Fruit fly (Drosophila melanogaster) whole organism, prepupa: Measurements from ENCODE around the gene CG7080.

Experiments used
- Blimp-1 ChIP-seq: fragments of 200-800 bp; sonication (Bioruptor generic); optimal IDR thresholded peaks from 3 replicates; lab custom pipeline; 2017; ENCODE audit warnings: missing biosample characterization, missing genetic modification characterization, mild to moderate bottlenecking, moderate library complexity, missing genetic modification reagents
- CG10631 ChIP-seq: fragments of 200-800 bp; sonication (Bioruptor generic); optimal IDR thresholded peaks from 2 replicates; lab custom pipeline; 2016; ENCODE audit warnings: missing biosample characterization, missing genetic modification characterization
- CG10669 ChIP-seq: fragments of 200-800 bp; sonication (Bioruptor generic); optimal IDR thresholded peaks from 3 replicates; lab custom pipeline; 2018; ENCODE audit warnings: missing biosample characterization, mild to moderate bottlenecking, missing genetic modification characterization, moderate library complexity
- CG11294 ChIP-seq: fragments of 200-800 bp; sonication (Bioruptor generic); IDR thresholded peaks from 2 replicates; pipeline ENCODE4 v1.3.6; 2022; ENCODE audit warnings: missing biosample characterization, missing genetic modification characterization
- CG11762 ChIP-seq: fragments of 200-800 bp; sonication (Bioruptor generic); optimal IDR thresholded peaks from 3 replicates; lab custom pipeline; 2016; ENCODE audit warnings: missing biosample characterization, missing genetic modification characterization; ENCODE audit not compliant: insufficient read depth
- CG11902 ChIP-seq: fragments of 200-800 bp; sonication (Bioruptor generic); optimal IDR thresholded peaks from 3 replicates; lab custom pipeline; 2016; ENCODE audit warnings: missing biosample characterization, missing genetic modification characterization
- CG15336 ChIP-seq: fragments of 200-800 bp; sonication (Bioruptor generic); IDR thresholded peaks from 2 replicates; pipeline ENCODE4 v1.3.6; 2022; ENCODE audit warnings: missing biosample characterization, missing genetic modification characterization
- CG1621 ChIP-seq: fragments of 200-800 bp; sonication (Bioruptor generic); optimal IDR thresholded peaks from 3 replicates; lab custom pipeline; 2018; ENCODE audit warnings: missing biosample characterization, mild to moderate bottlenecking, missing genetic modification characterization
- CG16779 ChIP-seq: fragments of 200-800 bp; sonication (Bioruptor generic); optimal IDR thresholded peaks from 3 replicates; lab custom pipeline; 2017; ENCODE audit warnings: missing biosample characterization, mild to moderate bottlenecking, missing genetic modification characterization
- CG3032 ChIP-seq: fragments of 200-800 bp; optimal IDR thresholded peaks from 2 replicates; lab custom pipeline; 2019; ENCODE audit warnings: missing biosample characterization, mild to moderate bottlenecking, missing genetic modification characterization, moderate library complexity
- CG31627 ChIP-seq: fragments of 200-800 bp; sonication (Bioruptor generic); optimal IDR thresholded peaks from 3 replicates; lab custom pipeline; 2016; ENCODE audit warnings: missing biosample characterization, missing genetic modification characterization
- CG32006 ChIP-seq: fragments of 200-800 bp; sonication (Bioruptor generic); optimal IDR thresholded peaks from 3 replicates; lab custom pipeline; 2017; ENCODE audit warnings: missing biosample characterization, mild to moderate bottlenecking, missing genetic modification characterization
- CG4318 ChIP-seq: fragments of 200-800 bp; sonication (Bioruptor generic); optimal IDR thresholded peaks from 3 replicates; lab custom pipeline; 2017; ENCODE audit warnings: missing biosample characterization, mild to moderate bottlenecking, missing genetic modification characterization
- CG6163 ChIP-seq: fragments of 200-800 bp; sonication (Bioruptor generic); IDR thresholded peaks from 3 replicates; pipeline ENCODE4 v1.3.6; 2022; ENCODE audit warnings: missing biosample characterization, missing genetic modification characterization
- CG6808 ChIP-seq: fragments of 200-800 bp; sonication (Bioruptor generic); optimal IDR thresholded peaks from 3 replicates; lab custom pipeline; 2017; ENCODE audit warnings: missing biosample characterization, missing genetic modification characterization, mild to moderate bottlenecking, moderate library complexity, missing genetic modification reagents
- CG6854 ChIP-seq: fragments of 200-800 bp; sonication (Bioruptor generic); optimal IDR thresholded peaks from 2 replicates; lab custom pipeline; 2017; ENCODE audit warnings: missing biosample characterization, mild to moderate bottlenecking, missing genetic modification characterization
- CG7368 ChIP-seq: fragments of 200-800 bp; sonication (Bioruptor generic); optimal IDR thresholded peaks from 3 replicates; lab custom pipeline; 2016; ENCODE audit warnings: missing biosample characterization, missing genetic modification characterization
- CG8119 ChIP-seq: fragments of 200-800 bp; sonication (Bioruptor generic); IDR thresholded peaks from 3 replicates; pipeline ENCODE4 v1.3.6; 2022; ENCODE audit warnings: missing biosample characterization, missing genetic modification characterization
- CG8319 ChIP-seq: fragments of 200-800 bp; sonication (Bioruptor generic); optimal IDR thresholded peaks from 3 replicates; lab custom pipeline; 2016; ENCODE audit warnings: missing biosample characterization, missing genetic modification characterization
- Eip93F ChIP-seq: fragments of 200-800 bp; sonication (Bioruptor generic); optimal IDR thresholded peaks from 2 replicates; lab custom pipeline; 2016; ENCODE audit warnings: missing biosample characterization, mild to moderate bottlenecking, missing genetic modification characterization
- Ets21C ChIP-seq: fragments of 200-800 bp; sonication (Bioruptor generic); optimal IDR thresholded peaks from 3 replicates; lab custom pipeline; 2016; ENCODE audit warnings: missing biosample characterization, missing genetic modification characterization
- Hr38 ChIP-seq: sonication (Bioruptor generic); optimal IDR thresholded peaks from 2 replicates; lab custom pipeline; 2016; ENCODE audit warnings: missing biosample characterization, missing genetic modification characterization
- Hr39 ChIP-seq: fragments of 200-800 bp; sonication (Bioruptor generic); optimal IDR thresholded peaks from 2 replicates; lab custom pipeline; 2016; ENCODE audit warnings: missing biosample characterization, missing genetic modification characterization
- Hr4 ChIP-seq: fragments of 200-800 bp; sonication (Bioruptor generic); optimal IDR thresholded peaks from 3 replicates; lab custom pipeline; 2016; ENCODE audit warnings: missing biosample characterization, missing genetic modification characterization
- Lpt ChIP-seq: fragments of 200-800 bp; sonication (Bioruptor generic); optimal IDR thresholded peaks from 3 replicates; lab custom pipeline; 2016; ENCODE audit warnings: missing biosample characterization, missing genetic modification characterization
- OdsH ChIP-seq: fragments of 200-800 bp; sonication (Bioruptor generic); optimal IDR thresholded peaks from 3 replicates; lab custom pipeline; 2016; ENCODE audit warnings: missing biosample characterization, missing genetic modification characterization
- Smox ChIP-seq: fragments of 200-800 bp; sonication (Bioruptor generic); optimal IDR thresholded peaks from 3 replicates; lab custom pipeline; 2016; ENCODE audit warnings: missing biosample characterization, missing genetic modification characterization
- Sox102F ChIP-seq: fragments of 200-800 bp; sonication (Bioruptor generic); optimal IDR thresholded peaks from 2 replicates; lab custom pipeline; 2016; ENCODE audit warnings: missing biosample characterization, mild to moderate bottlenecking, missing genetic modification characterization
- Sox14 ChIP-seq: fragments of 200-800 bp; sonication (Bioruptor generic); optimal IDR thresholded peaks from 3 replicates; lab custom pipeline; 2016; ENCODE audit warnings: missing biosample characterization, missing genetic modification characterization
- Sox15 ChIP-seq: fragments of 200-800 bp; sonication (Bioruptor generic); optimal IDR thresholded peaks from 3 replicates; lab custom pipeline; 2016; ENCODE audit warnings: missing biosample characterization, missing genetic modification characterization
- achi ChIP-seq: fragments of 200-800 bp; sonication (Bioruptor generic); optimal IDR thresholded peaks from 3 replicates; lab custom pipeline; 2016; ENCODE audit warnings: missing biosample characterization, missing genetic modification characterization
- acj6 ChIP-seq: fragments of 200-800 bp; sonication (Bioruptor generic); optimal IDR thresholded peaks from 3 replicates; lab custom pipeline; 2016; ENCODE audit warnings: missing biosample characterization, missing genetic modification characterization
- cyc ChIP-seq: fragments of 200-800 bp; sonication (Bioruptor generic); optimal IDR thresholded peaks from 3 replicates; lab custom pipeline; 2016; ENCODE audit warnings: missing biosample characterization, missing genetic modification characterization
- dac ChIP-seq: fragments of 200-800 bp; sonication (Bioruptor generic); optimal IDR thresholded peaks from 2 replicates; lab custom pipeline; 2017; ENCODE audit warnings: missing biosample characterization, mild to moderate bottlenecking, missing genetic modification characterization
- dsx ChIP-seq: fragments of 200-800 bp; optimal IDR thresholded peaks from 3 replicates; lab custom pipeline; 2019; ENCODE audit warnings: missing biosample characterization, mild to moderate bottlenecking, missing genetic modification characterization, moderate library complexity; ENCODE audit not compliant: poor library complexity, severe bottlenecking
- eg ChIP-seq: fragments of 200-800 bp; sonication (Bioruptor generic); IDR thresholded peaks from 3 replicates; pipeline ENCODE4 v1.3.6; 2022; ENCODE audit warnings: missing biosample characterization, missing genetic modification characterization
- esn ChIP-seq: fragments of 200-800 bp; sonication (Bioruptor generic); optimal IDR thresholded peaks from 2 replicates; lab custom pipeline; 2016; ENCODE audit warnings: missing biosample characterization, mild to moderate bottlenecking, missing genetic modification characterization, moderate library complexity
- fd59A ChIP-seq: fragments of 200-800 bp; sonication (Bioruptor generic); optimal IDR thresholded peaks from 2 replicates; lab custom pipeline; 2017; ENCODE audit warnings: missing biosample characterization, mild to moderate bottlenecking, missing genetic modification characterization, missing genetic modification reagents
- fd85E ChIP-seq: fragments of 200-800 bp; sonication (Bioruptor generic); optimal IDR thresholded peaks from 3 replicates; lab custom pipeline; 2016; ENCODE audit warnings: missing biosample characterization, missing genetic modification characterization
- lz ChIP-seq: fragments of 200-800 bp; sonication (Bioruptor generic); optimal IDR thresholded peaks from 3 replicates; lab custom pipeline; 2016; ENCODE audit warnings: missing biosample characterization, missing genetic modification characterization
- net ChIP-seq: fragments of 200-800 bp; sonication (Bioruptor generic); optimal IDR thresholded peaks from 3 replicates; lab custom pipeline; 2016; ENCODE audit warnings: missing biosample characterization, missing genetic modification characterization
- salr ChIP-seq, 2 experiments: fragments of 200-800 bp; sonication (Bioruptor generic); optimal IDR thresholded peaks; 3 replicates each; lab custom pipeline; 2016 to 2018; ENCODE audit warnings: missing biosample characterization in 2 of 2, missing genetic modification characterization in 2 of 2, mild to moderate bottlenecking in 1 of 2
- spab ChIP-seq: fragments of 200-800 bp; sonication (Bioruptor generic); optimal IDR thresholded peaks from 2 replicates; lab custom pipeline; 2017; ENCODE audit warnings: missing biosample characterization, mild to moderate bottlenecking, missing genetic modification characterization, missing genetic modification reagents
- ss ChIP-seq, 2 experiments: fragments of 200-800 bp; sonication (Bioruptor generic); optimal IDR thresholded peaks; 2 replicates in 1 of 2; 3 replicates in 1 of 2; lab custom pipeline; 2017 to 2018; ENCODE audit warnings: mild to moderate bottlenecking in 2 of 2, missing biosample characterization in 2 of 2, missing genetic modification characterization in 2 of 2, moderate library complexity in 1 of 2
- topi ChIP-seq: fragments of 200-800 bp; sonication (Bioruptor generic); optimal IDR thresholded peaks from 3 replicates; lab custom pipeline; 2016; ENCODE audit warnings: missing biosample characterization, missing genetic modification characterization
- vri ChIP-seq: fragments of 200-800 bp; sonication (Bioruptor generic); optimal IDR thresholded peaks from 3 replicates; lab custom pipeline; 2016; ENCODE audit warnings: missing biosample characterization, mild to moderate bottlenecking, missing genetic modification characterization

CG7080 gene

dm6 chr3R:22358810-22359209, 29.7 kb downstream of the CG7080 start (continued):
- peak; percentile 77 for TF ChIP-seq Sox102F (GFP tag; lab: Kevin White, UChicago)
- TF ChIP-seq Sox15 (GFP tag; lab: Kevin White, UChicago), result peak; percentile 71
- peak; percentile 63 for TF ChIP-seq CG4318 (GFP tag; lab: Kevin White, UChicago)
- TF ChIP-seq CG15336, result peak; percentile 88
- TF ChIP-seq CG8319 (GFP tag; lab: Kevin White, UChicago), result peak; percentile 61
- peak; percentile 86 for TF ChIP-seq acj6 (GFP tag; lab: Kevin White, UChicago)
- peak; percentile 89 for TF ChIP-seq Hr4 (GFP tag; lab: Kevin White, UChicago)
- peak; percentile 78 for TF ChIP-seq spab (GFP tag; lab: Kevin White, UChicago)
- TF ChIP-seq lz (GFP tag; lab: Kevin White, UChicago), result peak; percentile 62
- TF ChIP-seq CG6808, result peak; percentile 72
- TF ChIP-seq Smox, result peak; percentile 81
- TF ChIP-seq CG6854 (GFP tag; lab: Kevin White, UChicago), result no peak
- TF ChIP-seq CG6163 (GFP tag; lab: Robert Waterston, UW), result peak; percentile 87
- TF ChIP-seq, all 60 proteins: peak for 54

dm6 chr3R:22362218-22362907, 33.3 kb downstream of the CG7080 start, which contains the start of the genes JMJD6, CG7071 and Muted:
Gene JMJD6, minus strand, starts transcription at chr3R:22362371.
Gene CG7071, plus strand, starts transcription at chr3R:22362620.
Gene Muted, plus strand, starts transcription at chr3R:22362620.
- peak; percentile 88 for TF ChIP-seq topi (GFP tag; lab: Kevin White, UChicago)
- TF ChIP-seq Sox15 (GFP tag; lab: Kevin White, UChicago), result peak; percentile 83
- TF ChIP-seq vri, result peak; percentile 79
- TF ChIP-seq CG10669 (GFP tag; lab: Kevin White, UChicago), result peak; percentile 76
- TF ChIP-seq CG31627 (GFP tag; lab: Kevin White, UChicago), result peak; percentile 92
- TF ChIP-seq net, result peak; percentile 80
- peak; percentile 59 for TF ChIP-seq fd85E
- peak; percentile 60 for TF ChIP-seq CG6854 (GFP tag; lab: Kevin White, UChicago)
- peak; percentile 88 for TF ChIP-seq Ets21C (GFP tag; lab: Kevin White, UChicago)
- TF ChIP-seq Sox102F (GFP tag; lab: Kevin White, UChicago), result peak; percentile 79
- TF ChIP-seq fd59A, result peak; percentile 63
- TF ChIP-seq esn (GFP tag; lab: Kevin White, UChicago), result peak; percentile 92
- peak; percentile 47 for TF ChIP-seq CG1621 (tag; lab: Kevin White, UChicago)
- peak; percentile 61 to 68 for TF ChIP-seq ss (GFP tag; optimal IDR thresholded peaks at IDR 0.05; lab: Kevin White, UChicago)
- peak; percentile 67 to 72 for TF ChIP-seq salr (GFP tag; optimal IDR thresholded peaks at IDR 0.05; lab: Kevin White, UChicago)
- peak; percentile 88 for TF ChIP-seq CG11294 (GFP tag; lab: Robert Waterston, UW)
- peak; percentile 78 for TF ChIP-seq CG3032
- TF ChIP-seq Eip93F, result peak; percentile 88
- TF ChIP-seq CG11902 (GFP tag; lab: Kevin White, UChicago), result peak; percentile 78
- TF ChIP-seq acj6 (GFP tag; lab: Kevin White, UChicago), result peak; percentile 87
- peak; percentile 74; the same call in 2 of the 3 replicates for TF ChIP-seq CG8119 (GFP tag; lab: Robert Waterston, UW)
- TF ChIP-seq CG11762 (GFP tag; lab: Kevin White, UChicago), result peak; percentile 58
- peak; percentile 89 for TF ChIP-seq Hr39 (GFP tag; lab: Kevin White, UChicago)
- peak; percentile 72 for TF ChIP-seq Lpt (GFP tag; lab: Kevin White, UChicago)
- TF ChIP-seq Sox14 (GFP tag; lab: Kevin White, UChicago), result peak; percentile 88
- peak; percentile 84 for TF ChIP-seq CG15336
- peak; percentile 91 for TF ChIP-seq CG10631 (GFP tag; lab: Kevin White, UChicago)
- peak; percentile 90 for TF ChIP-seq OdsH (GFP tag; lab: Kevin White, UChicago)
- peak; percentile 54 for TF ChIP-seq CG16779 (tag; lab: Kevin White, UChicago)
- peak; percentile 74 for TF ChIP-seq CG6808
- TF ChIP-seq Blimp-1 (GFP tag; lab: Kevin White, UChicago), result peak; percentile 60
- TF ChIP-seq dac (GFP tag; lab: Kevin White, UChicago), result peak; percentile 72
- peak; percentile 85 for TF ChIP-seq CG32006 (GFP tag; lab: Kevin White, UChicago)
- peak; percentile 47 for TF ChIP-seq spab (GFP tag; lab: Kevin White, UChicago)
- TF ChIP-seq cyc, result peak; percentile 90
- peak; percentile 78 for TF ChIP-seq CG8319 (GFP tag; lab: Kevin White, UChicago)
- TF ChIP-seq Hr4 (GFP tag; lab: Kevin White, UChicago), result peak; percentile 92
- peak; percentile 90 for TF ChIP-seq eg (GFP tag; lab: Robert Waterston, UW)
- peak; percentile 96 for TF ChIP-seq achi
- TF ChIP-seq CG7368 (GFP tag; lab: Kevin White, UChicago), result peak; percentile 80
- TF ChIP-seq dsx, result peak; percentile 57
- TF ChIP-seq Hr38 (GFP tag; lab: Kevin White, UChicago), result no peak
